Fruit fly (Drosophila melanogaster): ENCODE measurements around the gene CG13078.

Gene CG13078

dm6 chr2L:19546869-19547710, 16.6 kb upstream of the CG13078 start, which contains the start of gene CG10337 (continued):
- TF ChIP-seq CG30431 (GFP tag; optimal IDR thresholded peaks at IDR 0.05), result no peak
- peak; percentile 12 for TF ChIP-seq dm (GFP tag; optimal IDR thresholded peaks at IDR 0.05)
- TF ChIP-seq Stat92E (GFP tag; optimal IDR thresholded peaks at IDR 0.05), result no peak
- TF ChIP-seq CG30403 (GFP tag; optimal IDR thresholded peaks at IDR 0.05), result peak; percentile 47
- no peak for TF ChIP-seq repo (GFP tag; optimal IDR thresholded peaks at IDR 0.05)
- TF ChIP-seq CG10147 (GFP tag; optimal IDR thresholded peaks at IDR 0.05), result peak; percentile 60
- TF ChIP-seq zen (tag; optimal IDR thresholded peaks at IDR 0.05), result no peak
- peak; percentile 29 for TF ChIP-seq phol (tag; optimal IDR thresholded peaks at IDR 0.05)
- TF ChIP-seq CG3726 (GFP tag; IDR thresholded peaks at IDR 0.05), result no peak
- no peak for TF ChIP-seq Dp (GFP tag; optimal IDR thresholded peaks at IDR 0.05)
- TF ChIP-seq CG8765 (GFP tag; IDR thresholded peaks at IDR 0.05), result peak; percentile 43; the same call in 1 of the 2 replicates
- TF ChIP-seq Hr39 (optimal IDR thresholded peaks at IDR 0.05), result no peak
- TF ChIP-seq CG14667 (GFP tag; IDR thresholded peaks at IDR 0.05), result peak; percentile 34; the same call in 1 of the 2 replicates
- TF ChIP-seq ranshi (GFP tag; IDR thresholded peaks at IDR 0.05), result 0 out of 2 replicates have a peak, but pooled peaks have one; percentile 11
- TF ChIP-seq Pdp1 (GFP tag; optimal IDR thresholded peaks at IDR 0.05), result peak; percentile 18 to 60
- TF ChIP-seq CrebB (tag; optimal IDR thresholded peaks at IDR 0.05), result peak; percentile 45
- TF ChIP-seq Neu2 (GFP tag; optimal IDR thresholded peaks at IDR 0.05; ENCODE audit: borderline replicate concordance), result no peak
- TF ChIP-seq ci (GFP tag; IDR thresholded peaks at IDR 0.05), result no peak; the same call in 2 of the 3 replicates
- peak; percentile 70 for TF ChIP-seq lilli (GFP tag; optimal IDR thresholded peaks at IDR 0.05)
- peak; percentile 31 for TF ChIP-seq CG11398 (GFP tag; optimal IDR thresholded peaks at IDR 0.05)
- TF ChIP-seq CG14710 (tag; optimal IDR thresholded peaks at IDR 0.05), result peak; percentile 25
- no peak for TF ChIP-seq cg (GFP tag; optimal IDR thresholded peaks at IDR 0.05)
- TF ChIP-seq CG7839 (tag; optimal IDR thresholded peaks at IDR 0.05), result peak; percentile 40
- TF ChIP-seq CG3163 (GFP tag; optimal IDR thresholded peaks at IDR 0.05), result no peak
- peak; percentile 7 for TF ChIP-seq Sry-δ (GFP tag; optimal IDR thresholded peaks at IDR 0.05)
- no peak for TF ChIP-seq esg (GFP tag; conservative IDR thresholded peaks at IDR 0.05)
- peak; percentile 60 for TF ChIP-seq CG12071 (GFP tag; optimal IDR thresholded peaks at IDR 0.05)
- no peak for TF ChIP-seq croc (GFP tag; conservative IDR thresholded peaks at IDR 0.05)
- no peak for TF ChIP-seq gsb-n (tag; optimal IDR thresholded peaks at IDR 0.05)
- TF ChIP-seq Nf-YB (GFP tag; optimal IDR thresholded peaks at IDR 0.05), result peak; percentile 42
- peak; percentile 53; the same call in 1 of the 2 replicates for TF ChIP-seq vvl (GFP tag; IDR thresholded peaks at IDR 0.05)
- peak; percentile 36 for TF ChIP-seq D19B (GFP tag; optimal IDR thresholded peaks at IDR 0.05)
- no peak for TF ChIP-seq Spps (tag; optimal IDR thresholded peaks at IDR 0.05)
- no peak for TF ChIP-seq ems (GFP tag; optimal IDR thresholded peaks at IDR 0.05)
- peak; percentile 60; the same call in 2 of the 3 replicates for TF ChIP-seq row (GFP tag; IDR thresholded peaks at IDR 0.05)
- TF ChIP-seq abd-A (tag; optimal IDR thresholded peaks at IDR 0.05), result no peak
- peak; percentile 44 for TF ChIP-seq CG7786 (GFP tag; optimal IDR thresholded peaks at IDR 0.05)
- no peak for TF ChIP-seq CG11093 (GFP tag; IDR thresholded peaks at IDR 0.05)
- TF ChIP-seq CG2712 (tag; optimal IDR thresholded peaks at IDR 0.05), result peak; percentile 28
- TF ChIP-seq CG10543 (GFP tag; optimal IDR thresholded peaks at IDR 0.05), result peak; percentile 86
- TF ChIP-seq CG13775 (GFP tag; optimal IDR thresholded peaks at IDR 0.05), result peak; percentile 8
- no peak for TF ChIP-seq CG8281 (tag; optimal IDR thresholded peaks at IDR 0.05)
- TF ChIP-seq Atf-2 (GFP tag; optimal IDR thresholded peaks at IDR 0.05), result no peak
- no peak for TF ChIP-seq crc (GFP tag; optimal IDR thresholded peaks at IDR 0.05)
- TF ChIP-seq Fer3 (tag; optimal IDR thresholded peaks at IDR 0.05), result peak; percentile 59
- no peak for TF ChIP-seq CG16813 (GFP tag; IDR thresholded peaks at IDR 0.05; ENCODE audit: partially characterized antibody)
- no peak for TF ChIP-seq CG16779 (GFP tag; IDR thresholded peaks at IDR 0.05)
- TF ChIP-seq Myb (GFP tag; optimal IDR thresholded peaks at IDR 0.05), result peak; percentile 24
- TF ChIP-seq pb (GFP tag; optimal IDR thresholded peaks at IDR 0.05), result no peak
